Worm (Caenorhabditis elegans) whole organism, L1 larva: Measurements from ENCODE around the gene F49F1.5.
A peak's percentile ranks its signal among the peaks of the same experiment; 100 is the strongest.

Experiments used
- C04F5.9 ChIP-seq: sonication (generic microtip); optimal IDR thresholded peaks from 2 replicates; lab custom pipeline; 2016; ENCODE audit warnings: missing genetic modification characterization, missing compliant biosample characterization
- C16A3.4 ChIP-seq: fragments of 150-350 bp; optimal IDR thresholded peaks from 2 replicates; lab custom pipeline; 2014; ENCODE audit warnings: missing biosample characterization, missing genetic modification characterization
- C34B4.2 ChIP-seq: sonication (generic microtip); optimal IDR thresholded peaks from 2 replicates; lab custom pipeline; 2017; ENCODE audit warnings: mild to moderate bottlenecking, missing genetic modification characterization, missing compliant biosample characterization
- F16B12.6 ChIP-seq: fragments of 150-350 bp; optimal IDR thresholded peaks from 2 replicates; lab custom pipeline; 2014; ENCODE audit warnings: missing biosample characterization, missing genetic modification characterization
- Y116A8C.19 ChIP-seq: sonication (generic microtip); optimal IDR thresholded peaks from 2 replicates; lab custom pipeline; 2016; ENCODE audit warnings: missing compliant biosample characterization, missing genetic modification characterization, borderline replicate concordance
- blmp-1 ChIP-seq: fragments of 150-350 bp; optimal IDR thresholded peaks from 2 replicates; lab custom pipeline; 2014; ENCODE audit warnings: missing biosample characterization, missing genetic modification characterization
- ceh-63 ChIP-seq: fragments of 200-800 bp; sonication (Bioruptor generic); optimal IDR thresholded peaks from 2 replicates; lab custom pipeline; 2018; ENCODE audit warnings: mild to moderate bottlenecking, missing genetic modification characterization, missing compliant biosample characterization
- ceh-82 ChIP-seq, 3 experiments: fragments of 150-350 bp in 1 of 3; sonication (generic microtip) in 2 of 3; optimal IDR thresholded peaks; 2 replicates each; lab custom pipeline; 2014 to 2017; ENCODE audit warnings: missing biosample characterization in 3 of 3, missing genetic modification characterization in 3 of 3
- ceh-90 ChIP-seq: sonication (generic microtip); optimal IDR thresholded peaks from 2 replicates; lab custom pipeline; 2016; ENCODE audit warnings: missing genetic modification characterization, missing compliant biosample characterization
- ces-1 ChIP-seq: fragments of 150-350 bp; optimal IDR thresholded peaks from 2 replicates; lab custom pipeline; 2014; ENCODE audit warnings: missing biosample characterization, missing genetic modification reagents, missing genetic modification characterization
- dpl-1 ChIP-seq, 3 experiments: fragments of 150-350 bp in 2 of 3; sonication (generic microtip) in 1 of 3; optimal IDR thresholded peaks; 2 replicates each; lab custom pipeline; 2014 to 2017; ENCODE audit warnings: missing biosample characterization in 3 of 3, missing genetic modification characterization in 3 of 3, missing genetic modification reagents in 3 of 3
- dsc-1 ChIP-seq: sonication (generic microtip); optimal IDR thresholded peaks from 2 replicates; lab custom pipeline; 2016; ENCODE audit warnings: mild to moderate bottlenecking, missing genetic modification characterization, missing compliant biosample characterization
- efl-1 ChIP-seq, 4 experiments: fragments of 150-350 bp; optimal IDR thresholded peaks in 3 of 4; peaks in 1 of 4; 1 replicate in 1 of 4; 2 replicates in 3 of 4; lab custom pipeline; 2014; ENCODE audit warnings: missing biosample characterization in 2 of 4, missing genetic modification characterization in 2 of 4, missing genetic modification reagents in 2 of 4
- efl-3 ChIP-seq: fragments of 200-800 bp; sonication (Bioruptor generic); optimal IDR thresholded peaks from 2 replicates; lab custom pipeline; 2018; ENCODE audit warnings: mild to moderate bottlenecking, missing genetic modification characterization, missing compliant biosample characterization
- elt-2 ChIP-seq: sonication (generic microtip); optimal IDR thresholded peaks from 2 replicates; lab custom pipeline; 2016; ENCODE audit warnings: missing genetic modification characterization, mild to moderate bottlenecking, inconsistent platforms, missing compliant biosample characterization, missing genetic modification reagents
- elt-3 ChIP-seq, 6 experiments: fragments of 150-350 bp in 1 of 6; sonication (generic microtip); optimal IDR thresholded peaks; 2 replicates each; lab custom pipeline; 2017 to 2018; ENCODE audit warnings: missing biosample characterization in 6 of 6, missing genetic modification characterization in 6 of 6, inconsistent platforms in 1 of 6
- ets-5 ChIP-seq: fragments of 200-800 bp; sonication (Bioruptor generic); IDR thresholded peaks from 2 replicates; pipeline ENCODE4 v1.3.6; 2022; ENCODE audit warnings: missing genetic modification characterization, missing compliant biosample characterization
- fkh-10 ChIP-seq: sonication (generic microtip); optimal IDR thresholded peaks from 2 replicates; lab custom pipeline; 2017; ENCODE audit warnings: missing biosample characterization, missing genetic modification reagents, missing genetic modification characterization
- fos-1 ChIP-seq: fragments of 150-350 bp; optimal IDR thresholded peaks from 2 replicates; lab custom pipeline; 2014; ENCODE audit warnings: missing biosample characterization, missing genetic modification characterization
- hlh-17 ChIP-seq: fragments of 200-800 bp; sonication (Bioruptor generic); optimal IDR thresholded peaks from 2 replicates; lab custom pipeline; 2018; ENCODE audit warnings: missing genetic modification characterization, mild to moderate bottlenecking, missing compliant biosample characterization, moderate library complexity, borderline replicate concordance
- isw-1 ChIP-seq: fragments of 200-800 bp; sonication (Bioruptor generic); IDR thresholded peaks from 2 replicates; pipeline ENCODE4 v1.3.6; 2022; ENCODE audit warnings: missing genetic modification characterization, missing compliant biosample characterization
- jun-1 ChIP-seq: fragments of 150-350 bp; optimal IDR thresholded peaks from 2 replicates; lab custom pipeline; 2014; ENCODE audit warnings: missing biosample characterization, missing genetic modification reagents, missing genetic modification characterization
- lin-14 ChIP-seq: fragments of 200-800 bp; sonication (Bioruptor generic); optimal IDR thresholded peaks from 2 replicates; lab custom pipeline; 2018; ENCODE audit warnings: mild to moderate bottlenecking, missing genetic modification characterization, moderate library complexity, missing compliant biosample characterization
- lin-35 ChIP-seq, 2 experiments: fragments of 150-350 bp; optimal IDR thresholded peaks; 2 replicates each; lab custom pipeline; 2014; ENCODE audit warnings: missing biosample characterization in 2 of 2, missing genetic modification characterization in 2 of 2, missing genetic modification reagents in 2 of 2
- lir-3 ChIP-seq: sonication (generic microtip); optimal IDR thresholded peaks from 2 replicates; lab custom pipeline; 2016; ENCODE audit warnings: mild to moderate bottlenecking, missing genetic modification characterization, moderate library complexity, missing compliant biosample characterization; ENCODE audit not compliant: poor library complexity
- lsy-2 ChIP-seq, 2 experiments: fragments of 150-350 bp; optimal IDR thresholded peaks; 2 replicates each; lab custom pipeline; 2014; ENCODE audit warnings: missing biosample characterization in 2 of 2, missing genetic modification characterization in 2 of 2
- mep-1 ChIP-seq: fragments of 150-350 bp; optimal IDR thresholded peaks from 2 replicates; lab custom pipeline; 2014; ENCODE audit warnings: missing biosample characterization, missing genetic modification characterization
- nhr-11 ChIP-seq: fragments of 150-350 bp; optimal IDR thresholded peaks from 2 replicates; lab custom pipeline; 2014; ENCODE audit warnings: missing biosample characterization, missing genetic modification characterization
- nhr-19 ChIP-seq: fragments of 200-800 bp; sonication (Bioruptor generic); conservative IDR thresholded peaks from 2 replicates; pipeline ENCODE4 v1.3.6; 2022; ENCODE audit warnings: missing genetic modification characterization, missing compliant biosample characterization
- nhr-20 ChIP-seq: sonication (generic microtip); optimal IDR thresholded peaks from 2 replicates; lab custom pipeline; 2016; ENCODE audit warnings: mild to moderate bottlenecking, missing genetic modification characterization, missing compliant biosample characterization
- nhr-28 ChIP-seq: fragments of 150-350 bp; optimal IDR thresholded peaks from 2 replicates; lab custom pipeline; 2014; ENCODE audit warnings: missing biosample characterization, missing genetic modification characterization
- nhr-47 ChIP-seq: sonication (generic microtip); optimal IDR thresholded peaks from 2 replicates; lab custom pipeline; 2016; ENCODE audit warnings: mild to moderate bottlenecking, missing genetic modification characterization, moderate library complexity, missing compliant biosample characterization
- nhr-71 ChIP-seq: sonication (generic microtip); optimal IDR thresholded peaks from 2 replicates; lab custom pipeline; 2016; ENCODE audit warnings: mild to moderate bottlenecking, missing genetic modification characterization, moderate library complexity, missing compliant biosample characterization
- nhr-77 ChIP-seq: fragments of 150-350 bp; optimal IDR thresholded peaks from 2 replicates; lab custom pipeline; 2014; ENCODE audit warnings: missing biosample characterization, missing genetic modification characterization
- pax-3 ChIP-seq: fragments of 200-800 bp; sonication (Bioruptor generic); optimal IDR thresholded peaks from 2 replicates; lab custom pipeline; 2018; ENCODE audit warnings: mild to moderate bottlenecking, missing genetic modification characterization, moderate library complexity, missing compliant biosample characterization
- pqm-1 ChIP-seq: sonication (generic microtip); optimal IDR thresholded peaks from 3 replicates; lab custom pipeline; 2017; ENCODE audit warnings: missing biosample characterization, missing genetic modification characterization
- rnt-1 ChIP-seq: sonication (generic microtip); optimal IDR thresholded peaks from 2 replicates; lab custom pipeline; 2016; ENCODE audit warnings: mild to moderate bottlenecking, missing genetic modification characterization, moderate library complexity, missing compliant biosample characterization
- snpc-4 ChIP-seq: fragments of 150-350 bp; optimal IDR thresholded peaks from 2 replicates; lab custom pipeline; 2014; ENCODE audit warnings: missing biosample characterization, missing genetic modification characterization
- snu-23 ChIP-seq: sonication (generic microtip); optimal IDR thresholded peaks from 2 replicates; lab custom pipeline; 2016; ENCODE audit warnings: missing genetic modification characterization, missing compliant biosample characterization
- sox-4 ChIP-seq: sonication (generic microtip); optimal IDR thresholded peaks from 2 replicates; lab custom pipeline; 2016; ENCODE audit warnings: missing genetic modification characterization, missing compliant biosample characterization
- swsn-7 ChIP-seq: sonication (generic microtip); optimal IDR thresholded peaks from 2 replicates; lab custom pipeline; 2016; ENCODE audit warnings: missing genetic modification characterization, missing compliant biosample characterization
- tbx-2 ChIP-seq: sonication (generic microtip); optimal IDR thresholded peaks from 2 replicates; lab custom pipeline; 2016; ENCODE audit warnings: missing genetic modification characterization, missing compliant biosample characterization
- unc-130 ChIP-seq: fragments of 150-350 bp; optimal IDR thresholded peaks from 2 replicates; lab custom pipeline; 2017; ENCODE audit warnings: missing biosample characterization, missing genetic modification characterization, inconsistent platforms
- unc-62 ChIP-seq: fragments of 150-350 bp; optimal IDR thresholded peaks from 2 replicates; lab custom pipeline; 2014; ENCODE audit warnings: missing biosample characterization, missing genetic modification reagents, missing genetic modification characterization
- unc-86 ChIP-seq: sonication (generic microtip); optimal IDR thresholded peaks from 2 replicates; lab custom pipeline; 2016; ENCODE audit warnings: missing genetic modification characterization, missing compliant biosample characterization
- xbp-1 ChIP-seq: sonication (generic microtip); optimal IDR thresholded peaks from 2 replicates; lab custom pipeline; 2016; ENCODE audit warnings: missing genetic modification characterization, missing compliant biosample characterization
- zag-1 ChIP-seq: fragments of 150-350 bp; optimal IDR thresholded peaks from 2 replicates; lab custom pipeline; 2014; ENCODE audit warnings: missing biosample characterization, missing genetic modification characterization
- zip-4 ChIP-seq: fragments of 200-800 bp; sonication (Bioruptor generic); optimal IDR thresholded peaks from 2 replicates; lab custom pipeline; 2018; ENCODE audit warnings: mild to moderate bottlenecking, missing genetic modification characterization, moderate library complexity, missing compliant biosample characterization
- ztf-11 ChIP-seq, 2 experiments: sonication (generic microtip); optimal IDR thresholded peaks; 2 replicates each; lab custom pipeline; 2016 to 2017; ENCODE audit warnings: missing genetic modification characterization in 2 of 2, missing biosample characterization in 1 of 2, missing compliant biosample characterization in 1 of 2
- ztf-4 ChIP-seq: fragments of 150-350 bp; optimal IDR thresholded peaks from 2 replicates; lab custom pipeline; 2014; ENCODE audit warnings: missing biosample characterization, missing genetic modification characterization

The F49F1.5 gene

ce11 chrIV:4093087-4093486 lies 27.1 kb downstream of the F49F1.5 start (continued):
- TF ChIP-seq pqm-1 (tag; lab: Kevin White, UChicago) (no peak), lin-14 (GFP tag; lab: Kevin White, UChicago) (peak; percentile 96), pax-3 (peak; percentile 53), jun-1 (peak; percentile 76), ztf-4 (tag; lab: Kevin White, UChicago) (peak; percentile 70), nhr-71 (tag; lab: Kevin White, UChicago) (peak; percentile 92), nhr-47 (peak; percentile 87), F16B12.6 (tag; lab: Kevin White, UChicago) (peak; percentile 46), zag-1 (tag; lab: Kevin White, UChicago) (no peak), fkh-10 (GFP tag; lab: Kevin White, UChicago) (no peak), C34B4.2 (tag; lab: Kevin White, UChicago) (no peak), unc-130 (tag; lab: Kevin White, UChicago) (no peak), isw-1 (peak; percentile 71), efl-3 (GFP tag; lab: Kevin White, UChicago) (no peak), ztf-11 (tag; optimal IDR thresholded peaks at IDR 0.05; lab: Kevin White, UChicago) (peak in 1 of 2 experiments; percentile 45), ceh-82 (tag; optimal IDR thresholded peaks at IDR 0.05; lab: Kevin White, UChicago) (peak; percentile 39 to 69 (median 67)), fos-1 (tag; lab: Kevin White, UChicago) (peak; percentile 71), elt-3 (tag; optimal IDR thresholded peaks at IDR 0.05; lab: Kevin White, UChicago) (peak in 2 of 6 experiments; percentile 19 to 36), ets-5 (GFP tag; lab: Robert Waterston, UW) (no peak), rnt-1 (tag; lab: Kevin White, UChicago) (peak; percentile 80), swsn-7 (peak; percentile 88), ces-1 (GFP tag; lab: Kevin White, UChicago) (no peak), ceh-63 (GFP tag; lab: Kevin White, UChicago) (no peak), ceh-90 (tag; lab: Kevin White, UChicago) (no peak), xbp-1 (tag; lab: Kevin White, UChicago) (peak; percentile 81), dsc-1 (tag; lab: Kevin White, UChicago) (peak; percentile 70), unc-86 (peak; percentile 80), nhr-20 (tag; lab: Kevin White, UChicago) (peak; percentile 84), nhr-19 (GFP tag; lab: Robert Waterston, UW) (peak; percentile 77), sox-4 (no peak), C16A3.4 (peak; percentile 11), unc-62 (GFP tag; lab: Kevin White, UChicago) (no peak), mep-1 (tag; lab: Kevin White, UChicago) (peak; percentile 67), C04F5.9 (tag; lab: Kevin White, UChicago) (peak; percentile 17), tbx-2 (tag; lab: Kevin White, UChicago) (peak; percentile 80), Y116A8C.19 (tag; lab: Kevin White, UChicago) (no peak), zip-4 (no peak), snpc-4 (tag; lab: Kevin White, UChicago) (peak; percentile 42), nhr-11 (tag; lab: Kevin White, UChicago) (peak; percentile 40), nhr-28 (tag; lab: Kevin White, UChicago) (no peak), elt-2 (tag; lab: Kevin White, UChicago) (peak; percentile 24)
- TF ChIP-seq, all 84 proteins: peak for 48

- TF ChIP-seq lin-35 (GFP tag; optimal IDR thresholded peaks at IDR 0.05; lab: Kevin White, UChicago) (peak in 1 of 2 experiments; percentile 17), nhr-71 (tag; lab: Kevin White, UChicago) (peak; percentile 43), pqm-1 (tag; lab: Kevin White, UChicago) (no peak), blmp-1 (tag; lab: Kevin White, UChicago) (no peak), hlh-17 (GFP tag; lab: Kevin White, UChicago) (no peak), F16B12.6 (tag; lab: Kevin White, UChicago) (peak; percentile 86), mep-1 (tag; lab: Kevin White, UChicago) (peak; percentile 43), snu-23 (GFP tag; lab: Kevin White, UChicago) (peak; percentile 41), isw-1 (no peak), efl-1 (optimal IDR thresholded peaks at IDR 0.05; lab: Kevin White, UChicago) (peak; percentile 31 to 55), efl-1 (GFP tag; optimal IDR thresholded peaks at IDR 0.05 in 1 of 2; lab: Kevin White, UChicago) (peak; percentile 36 to 88), dpl-1 (GFP tag; optimal IDR thresholded peaks at IDR 0.05; lab: Kevin White, UChicago) (peak; percentile 2 to 57 (median 54)), lir-3 (tag; lab: Kevin White, UChicago) (no peak), lsy-2 (tag; optimal IDR thresholded peaks at IDR 0.05; lab: Kevin White, UChicago) (peak; percentile 43 to 48), nhr-47 (peak; percentile 43), swsn-7 (peak; percentile 24), nhr-77 (tag; lab: Kevin White, UChicago) (no peak), lin-14 (GFP tag; lab: Kevin White, UChicago) (no peak), nhr-20 (tag; lab: Kevin White, UChicago) (peak; percentile 11), ets-5 (GFP tag; lab: Robert Waterston, UW) (no peak), ceh-63 (GFP tag; lab: Kevin White, UChicago) (no peak)
Measured at ce11 chrIV:4085787-4086262, 34.4 kb downstream of the F49F1.5 start, which contains the start of gene C35B1.2. TSS of gene C35B1.2 (plus strand) at chrIV:4086212.
